Worm (Caenorhabditis elegans): ENCODE measurements around the gene gpa-6.

- no peak for TF ChIP-seq fkh-10 (GFP tag; optimal IDR thresholded peaks at IDR 0.05)
- no peak for TF ChIP-seq tbx-2 (tag; optimal IDR thresholded peaks at IDR 0.05)
- no peak for TF ChIP-seq pha-2 (tag; optimal IDR thresholded peaks at IDR 0.05)
- TF ChIP-seq elt-2 (tag; optimal IDR thresholded peaks at IDR 0.05): no peak
- TF ChIP-seq dmd-4 (tag; optimal IDR thresholded peaks at IDR 0.05; ENCODE audit: borderline replicate concordance): no peak
- no peak for TF ChIP-seq pqm-1 (tag; optimal IDR thresholded peaks at IDR 0.05)
- TF ChIP-seq ets-4 (tag; optimal IDR thresholded peaks at IDR 0.05): no peak
- no peak for TF ChIP-seq ahr-1 (tag; optimal IDR thresholded peaks at IDR 0.05)
These were observed 9.3 kb downstream of the gpa-6 start for ce11 chrX:13200312-13200711.

All from whole organism, late embryonic.